Worm (Caenorhabditis elegans) whole organism, L1 larva: ENCODE measurements around the gene F37C12.14.

Experiments used
- ceh-82 ChIP-seq, 3 experiments: fragments of 150-350 bp in 1 of 3; sonication (generic microtip) in 2 of 3; optimal IDR thresholded peaks; 2 replicates each; lab custom pipeline; 2014 to 2017; ENCODE audit warnings: missing biosample characterization in 3 of 3, missing genetic modification characterization in 3 of 3
- nhr-28 ChIP-seq: fragments of 150-350 bp; optimal IDR thresholded peaks from 2 replicates; lab custom pipeline; 2014; ENCODE audit warnings: missing biosample characterization, missing genetic modification characterization
- skn-1 ChIP-seq: fragments of 150-350 bp; optimal IDR thresholded peaks from 2 replicates; lab custom pipeline; 2014; ENCODE audit warnings: missing biosample characterization, missing genetic modification characterization

- TF ChIP-seq nhr-28 (no peak), skn-1 (tag; lab: Kevin White, UChicago) (no peak), ceh-82 (tag; optimal IDR thresholded peaks at IDR 0.05; lab: Kevin White, UChicago) (no peak)
Observed at ce11 chrIII:7229687-7230086, 44.3 kb upstream of the F37C12.14 start, which contains the start of gene R151.8.
